Fruit fly (Drosophila melanogaster) whole organism, embryonic: ENCODE data around the gene SecS.
A peak's percentile ranks its signal among the peaks of the same experiment; 100 is the strongest.

ENCODE experiments used
- Aef1 ChIP-seq: fragments of 200-800 bp; sonication (Bioruptor generic); IDR thresholded peaks from 3 replicates; pipeline ENCODE4 v1.3.6; 2022; ENCODE audit warnings: missing biosample characterization, missing genetic modification characterization
- Asciz ChIP-seq: fragments of 200-800 bp; sonication (Bioruptor generic); optimal IDR thresholded peaks from 2 replicates; lab custom pipeline; 2017; ENCODE audit warnings: missing biosample characterization, mild to moderate bottlenecking, missing genetic modification characterization, missing genetic modification reagents
- CG10209 ChIP-seq: fragments of 200-800 bp; sonication (Bioruptor generic); optimal IDR thresholded peaks from 3 replicates; lab custom pipeline; 2017; ENCODE audit warnings: missing biosample characterization, mild to moderate bottlenecking, missing genetic modification characterization, missing genetic modification reagents
- CG1024 ChIP-seq: fragments of 200-800 bp; sonication (Bioruptor generic); IDR thresholded peaks from 2 replicates; pipeline ENCODE4 v1.3.6; 2022; ENCODE audit warnings: missing biosample characterization, missing genetic modification characterization
- CG10366 ChIP-seq: fragments of 200-800 bp; sonication (Bioruptor generic); IDR thresholded peaks from 2 replicates; pipeline ENCODE4 v1.3.6; 2022; ENCODE audit warnings: missing biosample characterization, missing genetic modification characterization
- CG11085 ChIP-seq: fragments of 200-800 bp; sonication (Bioruptor generic); IDR thresholded peaks from 2 replicates; pipeline ENCODE4 v1.3.6; 2022; ENCODE audit warnings: missing biosample characterization, missing genetic modification characterization
- CG11504 ChIP-seq: fragments of 200-800 bp; sonication (Bioruptor generic); optimal IDR thresholded peaks from 3 replicates; lab custom pipeline; 2019; ENCODE audit warnings: missing biosample characterization, mild to moderate bottlenecking, missing genetic modification characterization, moderate library complexity
- CG11695 ChIP-seq: fragments of 200-800 bp; sonication (Bioruptor generic); IDR thresholded peaks from 3 replicates; pipeline ENCODE4 v1.3.6; 2022; ENCODE audit warnings: missing biosample characterization, missing genetic modification characterization
- CG15073 ChIP-seq: fragments of 200-800 bp; sonication (Bioruptor generic); optimal IDR thresholded peaks from 2 replicates; lab custom pipeline; 2016; ENCODE audit warnings: missing biosample characterization, missing genetic modification characterization
- CG18619 ChIP-seq: fragments of 200-800 bp; sonication (Bioruptor generic); optimal IDR thresholded peaks from 3 replicates; lab custom pipeline; 2017; ENCODE audit warnings: missing biosample characterization, mild to moderate bottlenecking, missing genetic modification characterization
- CG2712 ChIP-seq: fragments of 200-800 bp; optimal IDR thresholded peaks from 3 replicates; lab custom pipeline; 2019; ENCODE audit warnings: missing biosample characterization, mild to moderate bottlenecking, missing genetic modification characterization, moderate library complexity
- CG31224 ChIP-seq: fragments of 200-800 bp; sonication (Bioruptor generic); IDR thresholded peaks from 2 replicates; pipeline ENCODE4 v1.3.6; 2022; ENCODE audit warnings: missing biosample characterization, missing genetic modification characterization
- CG31365 ChIP-seq: fragments of 200-800 bp; sonication (Bioruptor generic); optimal IDR thresholded peaks from 2 replicates; lab custom pipeline; 2018; ENCODE audit warnings: missing biosample characterization, mild to moderate bottlenecking, missing genetic modification characterization
- CG31441 ChIP-seq: fragments of 200-800 bp; sonication (Bioruptor generic); IDR thresholded peaks from 2 replicates; pipeline ENCODE4 v1.3.6; 2022; ENCODE audit warnings: missing biosample characterization, missing genetic modification characterization
- CG3163 ChIP-seq: fragments of 200-800 bp; sonication (Bioruptor generic); optimal IDR thresholded peaks from 3 replicates; lab custom pipeline; 2016; ENCODE audit warnings: missing biosample characterization, missing genetic modification characterization
- CG3995 ChIP-seq: fragments of 200-800 bp; sonication (Bioruptor generic); optimal IDR thresholded peaks from 3 replicates; lab custom pipeline; 2016; ENCODE audit warnings: missing biosample characterization, missing genetic modification characterization
- CG5245 ChIP-seq: fragments of 200-800 bp; sonication (Bioruptor generic); optimal IDR thresholded peaks from 3 replicates; lab custom pipeline; 2016; ENCODE audit warnings: missing biosample characterization, missing genetic modification characterization
- CG6689 ChIP-seq: fragments of 200-800 bp; sonication (Bioruptor generic); IDR thresholded peaks from 2 replicates; pipeline ENCODE4 v1.3.6; 2022; ENCODE audit warnings: missing biosample characterization, missing genetic modification characterization
- CG6765 ChIP-seq: fragments of 200-800 bp; sonication (Bioruptor generic); optimal IDR thresholded peaks from 3 replicates; lab custom pipeline; 2017; ENCODE audit warnings: missing biosample characterization, mild to moderate bottlenecking, missing genetic modification characterization
- CG7271 ChIP-seq: fragments of 200-800 bp; sonication (Bioruptor generic); optimal IDR thresholded peaks from 2 replicates; lab custom pipeline; 2018; ENCODE audit warnings: missing biosample characterization, mild to moderate bottlenecking, missing genetic modification characterization, moderate library complexity
- CG7963 ChIP-seq: fragments of 200-800 bp; sonication (Bioruptor generic); IDR thresholded peaks from 3 replicates; pipeline ENCODE4 v1.3.6; 2022; ENCODE audit warnings: missing biosample characterization, missing genetic modification characterization; ENCODE audit not compliant: partially characterized antibody
- Dek ChIP-seq: fragments of 200-800 bp; sonication (Bioruptor generic); optimal IDR thresholded peaks from 3 replicates; lab custom pipeline; 2019; ENCODE audit warnings: missing biosample characterization, mild to moderate bottlenecking, missing genetic modification characterization, moderate library complexity
- Dll ChIP-seq: fragments of 200-800 bp; sonication (Bioruptor generic); IDR thresholded peaks from 4 replicates; pipeline ENCODE4 v1.3.6; 2022; ENCODE audit warnings: missing biosample characterization, missing genetic modification characterization; ENCODE audit not compliant: partially characterized antibody
- E2f1 ChIP-seq: fragments of 200-800 bp; sonication (Bioruptor generic); IDR thresholded peaks from 2 replicates; pipeline ENCODE4 v1.3.6; 2022; ENCODE audit warnings: missing biosample characterization, missing genetic modification characterization
- Ets97D ChIP-seq: fragments of 200-800 bp; sonication (Bioruptor generic); optimal IDR thresholded peaks from 3 replicates; lab custom pipeline; 2016; ENCODE audit warnings: missing biosample characterization, missing genetic modification characterization
- MESR4 ChIP-seq: fragments of 200-800 bp; sonication (Bioruptor generic); optimal IDR thresholded peaks from 2 replicates; lab custom pipeline; 2018; ENCODE audit warnings: missing biosample characterization, mild to moderate bottlenecking, missing genetic modification characterization, moderate library complexity
- Oaz ChIP-seq: fragments of 200-800 bp; sonication (Bioruptor generic); IDR thresholded peaks from 2 replicates; pipeline ENCODE4 v1.3.6; 2022; ENCODE audit warnings: missing biosample characterization, missing genetic modification characterization
- Taf1 ChIP-seq: fragments of 200-800 bp; sonication (Bioruptor generic); IDR thresholded peaks from 2 replicates; pipeline ENCODE4 v1.3.6; 2022; ENCODE audit warnings: missing biosample characterization, missing genetic modification characterization
- Trl ChIP-seq, 3 experiments: fragments of >200 bp in 2 of 3; fragments of 200-800 bp in 1 of 3; sonication (Bioruptor generic) in 1 of 3; optimal IDR thresholded peaks; 2 replicates in 1 of 3; 3 replicates in 2 of 3; lab custom pipeline; 2016 to 2017; ENCODE audit warnings: missing biosample characterization in 1 of 3, missing genetic modification characterization in 1 of 3
- bab2 ChIP-seq: fragments of 200-800 bp; sonication (Bioruptor generic); optimal IDR thresholded peaks from 2 replicates; lab custom pipeline; 2016; ENCODE audit warnings: missing biosample characterization, missing genetic modification characterization
- ci ChIP-seq: fragments of 200-800 bp; sonication (Bioruptor generic); IDR thresholded peaks from 3 replicates; pipeline ENCODE4 v1.3.6; 2022; ENCODE audit warnings: missing biosample characterization, missing genetic modification characterization
- ewg ChIP-seq: fragments of 200-800 bp; sonication (Bioruptor generic); optimal IDR thresholded peaks from 3 replicates; lab custom pipeline; 2017; ENCODE audit warnings: mild to moderate bottlenecking, missing biosample characterization, missing genetic modification reagents, missing genetic modification characterization
- gfzf ChIP-seq: fragments of 200-800 bp; sonication (Bioruptor generic); optimal IDR thresholded peaks from 2 replicates; lab custom pipeline; 2016; ENCODE audit warnings: missing biosample characterization, mild to moderate bottlenecking, missing genetic modification characterization, moderate library complexity
- hbn ChIP-seq: fragments of 200-800 bp; sonication (Bioruptor generic); IDR thresholded peaks from 2 replicates; pipeline ENCODE4 v1.3.6; 2022; ENCODE audit warnings: missing biosample characterization, missing genetic modification characterization; ENCODE audit not compliant: partially characterized antibody
- jigr1 ChIP-seq: fragments of 200-800 bp; sonication (Bioruptor generic); IDR thresholded peaks from 3 replicates; pipeline ENCODE4 v1.3.6; 2022; ENCODE audit warnings: missing biosample characterization, missing genetic modification characterization
- jumu ChIP-seq: fragments of 200-800 bp; sonication (Bioruptor generic); optimal IDR thresholded peaks from 3 replicates; lab custom pipeline; 2016; ENCODE audit warnings: missing biosample characterization, missing genetic modification characterization
- lmd ChIP-seq: fragments of 200-800 bp; sonication (Bioruptor generic); IDR thresholded peaks from 2 replicates; pipeline ENCODE4 v1.3.6; 2022; ENCODE audit warnings: missing biosample characterization, missing genetic modification characterization
- oc ChIP-seq: fragments of 200-800 bp; sonication (Bioruptor generic); optimal IDR thresholded peaks from 2 replicates; lab custom pipeline; 2018; ENCODE audit warnings: missing biosample characterization, mild to moderate bottlenecking, missing genetic modification characterization, moderate library complexity
- odd ChIP-seq: fragments of 200-800 bp; sonication (Bioruptor generic); optimal IDR thresholded peaks from 2 replicates; lab custom pipeline; 2017; ENCODE audit warnings: missing biosample characterization, mild to moderate bottlenecking, missing genetic modification characterization
- pan ChIP-seq, 4 experiments: fragments of >200 bp in 3 of 4; fragments of 200-800 bp in 1 of 4; sonication (Bioruptor generic) in 1 of 4; optimal IDR thresholded peaks in 3 of 4; IDR thresholded peaks in 1 of 4; 2 replicates each; pipeline versions ENCODE4 v1.3.6 to Lab custom; 2017 to 2022; ENCODE audit warnings: missing biosample characterization in 2 of 4, missing genetic modification characterization in 2 of 4, mixed read lengths in 1 of 4
- pho ChIP-seq: fragments of 200-800 bp; sonication (Bioruptor generic); optimal IDR thresholded peaks from 2 replicates; lab custom pipeline; 2016; ENCODE audit warnings: missing biosample characterization, missing genetic modification characterization
- sc ChIP-seq, 3 experiments: fragments of >200 bp in 2 of 3; fragments of 200-800 bp in 1 of 3; sonication (Bioruptor generic) in 1 of 3; optimal IDR thresholded peaks; 2 replicates in 2 of 3; 3 replicates in 1 of 3; lab custom pipeline; 2017; ENCODE audit warnings: mild to moderate bottlenecking in 1 of 3, missing biosample characterization in 1 of 3, missing genetic modification characterization in 1 of 3, missing genetic modification reagents in 1 of 3
- scrt ChIP-seq: fragments of 200-800 bp; sonication (Bioruptor generic); optimal IDR thresholded peaks from 2 replicates; lab custom pipeline; 2018; ENCODE audit warnings: missing biosample characterization, mild to moderate bottlenecking, missing genetic modification characterization, moderate library complexity
- ttk ChIP-seq: fragments of 200-800 bp; sonication (Bioruptor generic); IDR thresholded peaks from 2 replicates; pipeline ENCODE4 v2.1.2; 2022; ENCODE audit warnings: missing biosample characterization, missing genetic modification characterization
- tx ChIP-seq: fragments of 200-800 bp; sonication (Bioruptor generic); optimal IDR thresholded peaks from 2 replicates; lab custom pipeline; 2016; ENCODE audit warnings: missing biosample characterization, missing genetic modification characterization
- wek ChIP-seq: fragments of 200-800 bp; sonication (Bioruptor generic); optimal IDR thresholded peaks from 3 replicates; lab custom pipeline; 2018; ENCODE audit warnings: missing biosample characterization, mild to moderate bottlenecking, missing genetic modification characterization, moderate library complexity
- z ChIP-seq: fragments of 200-800 bp; sonication (Bioruptor generic); IDR thresholded peaks from 3 replicates; pipeline ENCODE4 v1.3.6; 2022; ENCODE audit warnings: missing biosample characterization, missing genetic modification characterization
- zf30C ChIP-seq: fragments of 200-800 bp; sonication (Bioruptor generic); optimal IDR thresholded peaks from 3 replicates; lab custom pipeline; 2018; ENCODE audit warnings: missing biosample characterization, mild to moderate bottlenecking, missing genetic modification characterization
- zfh2 ChIP-seq: fragments of 200-800 bp; sonication (Bioruptor generic); optimal IDR thresholded peaks from 2 replicates; lab custom pipeline; 2016; ENCODE audit warnings: missing biosample characterization, missing genetic modification characterization

Gene SecS

DNA sequence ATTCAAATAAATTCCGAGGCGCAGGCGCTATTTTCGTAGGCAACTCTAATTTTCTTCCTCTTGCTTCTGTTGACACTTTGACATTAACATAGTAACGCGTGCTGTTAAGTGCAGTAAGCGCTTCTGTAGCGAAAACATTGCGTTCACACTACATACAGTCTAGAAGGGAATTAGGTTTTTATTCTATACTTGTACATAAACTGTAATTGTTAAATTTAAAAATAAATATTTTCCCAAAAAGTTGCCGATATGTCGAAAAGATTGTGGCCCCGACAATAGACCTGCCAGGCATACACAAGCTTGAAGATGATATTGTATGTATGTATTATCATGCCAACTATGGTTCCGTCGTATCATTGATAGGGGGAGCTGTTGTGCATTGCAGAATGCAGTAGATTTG is 5.2 kb downstream of the SecS start, which contains the start of gene asl (continued):
- TF ChIP-seq zf30C (GFP tag; lab: Kevin White, UChicago) (peak; percentile 10), Ets97D (peak; percentile 66), CG15073 (GFP tag; lab: Kevin White, UChicago) (no peak), CG31365 (tag; lab: Kevin White, UChicago) (no peak), wek (GFP tag; lab: Kevin White, UChicago) (peak; percentile 50), Aef1 (GFP tag; lab: Robert Waterston, UW) (no peak; the same call in 2 of the 3 replicates), CG10209 (GFP tag; lab: Kevin White, UChicago) (peak; percentile 44), CG5245 (GFP tag; lab: Kevin White, UChicago) (peak; percentile 16), CG11504 (tag; lab: Kevin White, UChicago) (no peak), Oaz (peak; percentile 49), ewg (GFP tag; lab: Kevin White, UChicago) (peak; percentile 99), gfzf (GFP tag; lab: Kevin White, UChicago) (peak; percentile 37), CG6689 (peak; percentile 67), CG7271 (tag; lab: Kevin White, UChicago) (no peak), CG31224 (peak; percentile 42; the same call in 1 of the 2 replicates), CG3995 (GFP tag; lab: Kevin White, UChicago) (peak; percentile 53), Taf1 (GFP tag; lab: Robert Waterston, UW) (no peak), Trl (optimal IDR thresholded peaks at IDR 0.05; lab: Kevin White, UChicago) (no peak), Trl (GFP tag; optimal IDR thresholded peaks at IDR 0.05; lab: Kevin White, UChicago) (peak; percentile 31), Dek (tag; lab: Kevin White, UChicago) (peak; percentile 7), CG18619 (GFP tag; lab: Kevin White, UChicago) (peak; percentile 56), ttk (GFP tag; lab: Robert Waterston, UW) (no peak), CG11085 (GFP tag; lab: Robert Waterston, UW) (peak; percentile 54; the same call in 1 of the 2 replicates), zfh2 (GFP tag; lab: Kevin White, UChicago) (peak; percentile 51), MESR4 (GFP tag; lab: Kevin White, UChicago) (peak; percentile 58), Asciz (peak; percentile 36), ci (GFP tag; lab: Robert Waterston, UW) (0 out of 3 replicates have a peak, but pooled peaks have one; percentile 44), E2f1 (GFP tag; lab: Robert Waterston, UW) (peak; percentile 61), CG7963 (GFP tag; lab: Robert Waterston, UW) (no peak), scrt (GFP tag; lab: Kevin White, UChicago) (no peak), sc (optimal IDR thresholded peaks at IDR 0.05; lab: Kevin White, UChicago) (no peak), sc (GFP tag; optimal IDR thresholded peaks at IDR 0.05; lab: Kevin White, UChicago) (no peak), hbn (no peak), Dll (no peak), lmd (GFP tag; lab: Robert Waterston, UW) (peak; percentile 67), CG3163 (GFP tag; lab: Kevin White, UChicago) (peak; percentile 24), oc (tag; lab: Kevin White, UChicago) (no peak), z (GFP tag; lab: Robert Waterston, UW) (no peak), pan (optimal IDR thresholded peaks at IDR 0.05; lab: Kevin White, UChicago) (no peak), pan (GFP tag; optimal IDR thresholded peaks at IDR 0.05 in 1 of 2, IDR thresholded peaks at IDR 0.05 in 1 of 2) (peak in 1 of 2 experiments; percentile 47), CG11695 (GFP tag; lab: Robert Waterston, UW) (peak; percentile 35; the same call in 1 of the 3 replicates), jumu (GFP tag; lab: Kevin White, UChicago) (peak; percentile 30), tx (GFP tag; lab: Kevin White, UChicago) (peak; percentile 35), CG2712 (peak; percentile 82), CG6765 (GFP tag; lab: Kevin White, UChicago) (peak; percentile 5), jigr1 (GFP tag; lab: Robert Waterston, UW) (no peak), CG10366 (GFP tag; lab: Robert Waterston, UW) (peak; percentile 61), CG1024 (GFP tag; lab: Robert Waterston, UW) (peak; percentile 37; the same call in 1 of the 2 replicates), CG31441 (GFP tag; lab: Robert Waterston, UW) (no peak; the same call in 1 of the 2 replicates), bab2 (peak; percentile 36), pho (peak; percentile 33), odd (GFP tag; lab: Kevin White, UChicago) (no peak)
